Worm (Caenorhabditis elegans) whole organism, L3 larva: ENCODE data around the gene srsx-36.

Source experiments
- R02D3.7 ChIP-seq: fragments of 150-350 bp; optimal IDR thresholded peaks from 2 replicates; lab custom pipeline; 2014; ENCODE audit warnings: missing biosample characterization, missing genetic modification characterization
- ZK546.5 ChIP-seq: sonication (generic microtip); optimal IDR thresholded peaks from 2 replicates; lab custom pipeline; 2017; ENCODE audit warnings: missing biosample characterization, missing genetic modification characterization
- aly-2 ChIP-seq: fragments of 150-350 bp; optimal IDR thresholded peaks from 2 replicates; lab custom pipeline; 2014; ENCODE audit warnings: missing biosample characterization, missing genetic modification characterization
- ama-1 ChIP-seq: fragments of 150-350 bp; optimal IDR thresholded peaks from 2 replicates; lab custom pipeline; 2018
- ceh-16 ChIP-seq: sonication (generic microtip); optimal IDR thresholded peaks from 2 replicates; lab custom pipeline; 2017; ENCODE audit warnings: missing biosample characterization, missing genetic modification characterization
- ceh-28 ChIP-seq: fragments of 150-350 bp; optimal IDR thresholded peaks from 2 replicates; lab custom pipeline; 2014; ENCODE audit warnings: missing biosample characterization, missing genetic modification reagents, missing genetic modification characterization
- ceh-82 ChIP-seq: fragments of 150-350 bp; optimal IDR thresholded peaks from 2 replicates; lab custom pipeline; 2014; ENCODE audit warnings: missing biosample characterization, missing genetic modification characterization
- daf-12 ChIP-seq: fragments of 150-350 bp; optimal IDR thresholded peaks from 2 replicates; lab custom pipeline; 2014; ENCODE audit warnings: missing biosample characterization, missing genetic modification reagents, missing genetic modification characterization
- egl-27 ChIP-seq: sonication (generic microtip); optimal IDR thresholded peaks from 4 replicates; lab custom pipeline; 2017; ENCODE audit warnings: missing biosample characterization, missing genetic modification reagents, missing genetic modification characterization
- egl-5 ChIP-seq: fragments of 150-350 bp; optimal IDR thresholded peaks from 2 replicates; lab custom pipeline; 2017; ENCODE audit warnings: missing biosample characterization, missing genetic modification reagents, missing genetic modification characterization, inconsistent platforms
- elt-1 ChIP-seq: fragments of 150-350 bp; optimal IDR thresholded peaks from 2 replicates; lab custom pipeline; 2014; ENCODE audit warnings: missing biosample characterization, missing genetic modification characterization
- elt-3 ChIP-seq, 3 experiments: fragments of 150-350 bp in 1 of 3; sonication (generic microtip) in 2 of 3; optimal IDR thresholded peaks; 2 replicates in 2 of 3; 4 replicates in 1 of 3; lab custom pipeline; 2014 to 2017; ENCODE audit warnings: missing biosample characterization in 3 of 3, missing genetic modification characterization in 3 of 3
- eor-1 ChIP-seq, 2 experiments: fragments of 150-350 bp; optimal IDR thresholded peaks; 2 replicates each; lab custom pipeline; 2014 to 2018; ENCODE audit warnings: missing biosample characterization in 2 of 2, missing genetic modification characterization in 2 of 2
- fkh-10 ChIP-seq: sonication (generic microtip); optimal IDR thresholded peaks from 2 replicates; lab custom pipeline; 2017; ENCODE audit warnings: missing biosample characterization, missing genetic modification reagents, missing genetic modification characterization
- fkh-2 ChIP-seq: fragments of 150-350 bp; optimal IDR thresholded peaks from 2 replicates; lab custom pipeline; 2014; ENCODE audit warnings: missing biosample characterization, missing genetic modification reagents, missing genetic modification characterization
- fos-1 ChIP-seq: fragments of 150-350 bp; optimal IDR thresholded peaks from 2 replicates; lab custom pipeline; 2014; ENCODE audit warnings: missing biosample characterization, missing genetic modification characterization
- hmg-11 ChIP-seq: sonication (generic microtip); optimal IDR thresholded peaks from 2 replicates; lab custom pipeline; 2016; ENCODE audit warnings: missing genetic modification characterization, missing compliant biosample characterization
- jun-1 ChIP-seq: fragments of 150-350 bp; optimal IDR thresholded peaks from 2 replicates; lab custom pipeline; 2014; ENCODE audit warnings: missing biosample characterization, missing genetic modification reagents, missing genetic modification characterization
- lin-15B ChIP-seq: fragments of 150-350 bp; optimal IDR thresholded peaks from 2 replicates; lab custom pipeline; 2014; ENCODE audit warnings: missing biosample characterization, missing genetic modification characterization
- lin-39 ChIP-seq: fragments of 150-350 bp; optimal IDR thresholded peaks from 2 replicates; lab custom pipeline; 2018; ENCODE audit warnings: missing biosample characterization, missing genetic modification reagents, missing genetic modification characterization
- lsy-12 ChIP-seq: sonication (generic microtip); optimal IDR thresholded peaks from 2 replicates; lab custom pipeline; 2016; ENCODE audit warnings: mild to moderate bottlenecking, missing genetic modification characterization, missing compliant biosample characterization
- mml-1 ChIP-seq: fragments of 150-350 bp; sonication (generic microtip); optimal IDR thresholded peaks from 3 replicates; lab custom pipeline; 2014; ENCODE audit warnings: missing biosample characterization, missing genetic modification characterization
- nfya-1 ChIP-seq: sonication (generic microtip); optimal IDR thresholded peaks from 2 replicates; lab custom pipeline; 2017; ENCODE audit warnings: missing genetic modification characterization, mild to moderate bottlenecking, missing compliant biosample characterization, antibody characterized with exemption, moderate library complexity; ENCODE audit not compliant: insufficient read depth
- nhr-11 ChIP-seq: fragments of 150-350 bp; optimal IDR thresholded peaks from 2 replicates; lab custom pipeline; 2014; ENCODE audit warnings: missing biosample characterization, missing genetic modification characterization
- nhr-12 ChIP-seq: fragments of 150-350 bp; optimal IDR thresholded peaks from 2 replicates; lab custom pipeline; 2014; ENCODE audit warnings: missing biosample characterization, missing genetic modification characterization
- nhr-237 ChIP-seq: fragments of 150-350 bp; optimal IDR thresholded peaks from 2 replicates; lab custom pipeline; 2014; ENCODE audit warnings: missing biosample characterization, missing genetic modification characterization
- nhr-28 ChIP-seq: fragments of 150-350 bp; optimal IDR thresholded peaks from 2 replicates; lab custom pipeline; 2014; ENCODE audit warnings: missing biosample characterization, missing genetic modification characterization
- nhr-67 ChIP-seq: fragments of 150-350 bp; optimal IDR thresholded peaks from 2 replicates; lab custom pipeline; 2014; ENCODE audit warnings: missing biosample characterization, missing genetic modification characterization
- nhr-77 ChIP-seq: fragments of 150-350 bp; optimal IDR thresholded peaks from 2 replicates; lab custom pipeline; 2014; ENCODE audit warnings: missing biosample characterization, missing genetic modification characterization
- pha-4 ChIP-seq: fragments of 150-350 bp; optimal IDR thresholded peaks from 2 replicates; lab custom pipeline; 2014; ENCODE audit warnings: missing biosample characterization, missing genetic modification reagents, missing genetic modification characterization
- pqm-1 ChIP-seq: fragments of 150-350 bp; optimal IDR thresholded peaks from 2 replicates; lab custom pipeline; 2017; ENCODE audit warnings: missing biosample characterization, missing genetic modification characterization, inconsistent platforms
- tbx-2 ChIP-seq: sonication (generic microtip); optimal IDR thresholded peaks from 2 replicates; lab custom pipeline; 2016; ENCODE audit warnings: mild to moderate bottlenecking, missing genetic modification characterization, missing compliant biosample characterization
- unc-39 ChIP-seq: sonication (generic microtip); optimal IDR thresholded peaks from 4 replicates; lab custom pipeline; 2017; ENCODE audit warnings: missing biosample characterization, missing genetic modification characterization
- unc-62 ChIP-seq: fragments of 150-350 bp; sonication (generic microtip); optimal IDR thresholded peaks from 4 replicates; lab custom pipeline; 2014; ENCODE audit warnings: missing biosample characterization, missing genetic modification reagents, missing genetic modification characterization
- zag-1 ChIP-seq: fragments of 150-350 bp; optimal IDR thresholded peaks from 2 replicates; lab custom pipeline; 2014; ENCODE audit warnings: missing biosample characterization, missing genetic modification characterization
- ztf-11 ChIP-seq: fragments of 150-350 bp; optimal IDR thresholded peaks from 2 replicates; lab custom pipeline; 2014; ENCODE audit warnings: missing biosample characterization, missing genetic modification characterization
- ztf-4 ChIP-seq: fragments of 150-350 bp; optimal IDR thresholded peaks from 2 replicates; lab custom pipeline; 2014; ENCODE audit warnings: missing biosample characterization, missing genetic modification characterization

srsx-36 gene

DNA sequence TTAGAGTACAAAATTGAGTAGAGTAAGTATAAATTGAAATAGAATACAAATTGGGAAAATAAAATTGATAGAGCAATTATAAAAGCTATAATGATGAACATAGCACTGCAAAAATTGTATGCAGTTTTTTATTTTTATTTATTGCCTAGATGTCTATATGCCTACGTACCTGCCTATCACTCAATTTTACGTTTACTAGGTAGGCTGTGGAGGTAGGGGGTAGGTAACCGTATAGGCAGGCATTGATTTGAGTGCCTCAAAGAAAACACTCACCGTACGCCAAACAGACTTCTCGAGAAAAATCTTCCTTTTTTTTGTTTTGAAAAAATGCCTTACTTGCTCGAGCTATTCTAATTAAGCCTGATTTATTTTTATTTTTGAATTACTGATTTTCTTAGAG, 22.1 kb upstream of the srsx-36 start, which contains the start of gene srbc-56:
Gene srbc-56, minus strand, starts transcription at position 101 of the 400 bp plus-strand sequence.
- TF ChIP-seq nhr-237 (tag; lab: Kevin White, UChicago) (no peak), fkh-2 (no peak), ceh-28 (no peak), ZK546.5 (tag; lab: Kevin White, UChicago) (no peak), jun-1 (tag; lab: Kevin White, UChicago) (no peak), ztf-11 (tag; lab: Kevin White, UChicago) (no peak), lsy-12 (no peak), hmg-11 (no peak), elt-1 (tag; lab: Kevin White, UChicago) (no peak), fos-1 (tag; lab: Kevin White, UChicago) (no peak), nhr-67 (tag; lab: Kevin White, UChicago) (no peak), ama-1 (no peak), elt-3 (tag; optimal IDR thresholded peaks at IDR 0.05; lab: Kevin White, UChicago) (no peak), pqm-1 (tag; lab: Kevin White, UChicago) (no peak), egl-5 (tag; lab: Kevin White, UChicago) (no peak), R02D3.7 (no peak), nhr-12 (no peak), ztf-4 (tag; lab: Kevin White, UChicago) (no peak), lin-15B (tag; lab: Kevin White, UChicago) (no peak), mml-1 (tag; lab: Kevin White, UChicago) (no peak)

ce11 chrV:15829907-15830306, 20.5 kb upstream of the srsx-36 start, which contains the start of gene srbc-55:
srbc-55 (minus strand) TSS chrV:15830007.
- TF ChIP-seq lin-39 = no peak
- TF ChIP-seq aly-2 (tag; lab: Kevin White, UChicago) = no peak
- no peak for TF ChIP-seq nhr-77 (tag; lab: Kevin White, UChicago)

DNA sequence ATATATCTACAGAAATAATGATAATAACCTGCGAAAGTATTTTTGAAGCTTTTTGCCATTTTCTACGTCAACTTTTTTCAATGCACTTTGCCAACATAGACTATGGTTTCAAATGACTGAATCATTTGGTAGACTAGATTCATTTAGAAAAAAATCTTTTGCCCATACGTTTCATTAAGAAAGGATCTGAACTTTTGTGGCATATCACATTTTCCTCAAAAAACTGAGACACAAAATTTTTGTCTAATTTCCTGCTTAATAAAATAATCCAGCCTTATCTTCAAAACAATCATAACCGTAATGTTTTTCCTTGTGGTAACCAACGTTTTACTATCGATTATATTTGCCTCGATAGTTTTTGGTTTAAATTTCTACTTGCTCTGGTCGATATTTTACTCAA, 16.7 kb upstream of the srsx-36 start, which contains the start of gene srbc-51:
Gene srbc-51, plus strand, starts transcription at position 301 of the 400 bp plus-strand sequence.
- TF ChIP-seq mml-1 (tag; lab: Kevin White, UChicago) (no peak), unc-62 (GFP tag; lab: Kevin White, UChicago) (no peak), nfya-1 (tag; lab: Kevin White, UChicago) (no peak), pha-4 (tag; lab: Kevin White, UChicago) (no peak), jun-1 (tag; lab: Kevin White, UChicago) (no peak)
- TF ChIP-seq, all 47 proteins: peak for 0

DNA sequence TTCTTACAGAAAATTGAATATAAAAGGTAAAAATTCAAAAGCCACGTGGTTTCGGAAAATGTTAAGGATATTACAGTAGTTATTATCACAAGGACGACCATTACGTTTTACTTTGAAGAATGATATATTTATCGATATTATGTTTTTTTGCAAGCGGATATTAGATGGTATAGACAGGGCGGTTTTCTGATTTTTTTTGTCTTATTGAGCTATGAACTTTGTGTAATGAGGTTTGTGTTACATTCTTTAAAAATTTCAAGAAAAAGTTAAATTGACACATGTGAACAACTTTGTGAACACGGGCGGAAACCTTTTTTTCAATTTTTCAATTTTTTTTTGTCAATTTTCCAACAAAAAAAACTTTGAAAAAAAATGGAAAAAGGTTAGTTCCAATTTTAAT, 15.4 kb upstream of the srsx-36 start, which contains the start of gene srbc-50:
Gene srbc-50, minus strand, starts transcription at position 101 of the 400 bp plus-strand sequence.
- no peak for TF ChIP-seq hmg-11
- TF ChIP-seq lin-15B (tag; lab: Kevin White, UChicago) = no peak
- no peak for TF ChIP-seq fos-1 (tag; lab: Kevin White, UChicago)
- no peak for TF ChIP-seq nhr-28 (tag; lab: Kevin White, UChicago)
- no peak for TF ChIP-seq unc-39 (tag; lab: Kevin White, UChicago)
- no peak for TF ChIP-seq ceh-16 (tag; lab: Kevin White, UChicago)
- no peak for TF ChIP-seq aly-2 (tag; lab: Kevin White, UChicago)
- no peak for TF ChIP-seq eor-1 (tag; optimal IDR thresholded peaks at IDR 0.05; lab: Kevin White, UChicago)
- TF ChIP-seq nhr-12 = no peak
- no peak for TF ChIP-seq ceh-28
- no peak for TF ChIP-seq egl-5 (tag; lab: Kevin White, UChicago)

DNA sequence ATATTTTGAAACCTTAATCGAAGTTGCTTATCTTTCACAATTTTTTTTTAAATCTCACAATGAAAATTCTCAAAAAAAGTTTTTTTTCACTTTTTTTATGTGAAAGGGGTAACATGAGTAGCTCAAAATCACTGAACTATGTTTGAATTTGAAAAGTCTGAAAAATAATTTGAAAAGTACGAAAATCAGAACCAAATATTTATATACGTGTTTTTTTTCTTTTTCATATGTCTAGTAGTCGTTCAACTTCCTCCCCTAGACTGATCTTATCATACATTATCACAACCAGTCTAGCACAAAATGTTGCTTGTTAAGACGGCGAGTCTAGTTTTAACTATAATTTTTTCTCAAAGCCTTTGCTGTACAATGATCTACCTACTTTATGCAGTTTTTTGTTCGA, 12.0 kb upstream of the srsx-36 start, which contains the start of gene srbc-49:
Gene srbc-49, plus strand, starts transcription at position 301 of the 400 bp plus-strand sequence.
- no peak for TF ChIP-seq zag-1 (tag; lab: Kevin White, UChicago)
- TF ChIP-seq daf-12 (tag; lab: Kevin White, UChicago) = no peak
- TF ChIP-seq fkh-10 (GFP tag; lab: Kevin White, UChicago) = no peak
- TF ChIP-seq ZK546.5 (tag; lab: Kevin White, UChicago) = no peak
- TF ChIP-seq pqm-1 (tag; lab: Kevin White, UChicago) = no peak
- TF ChIP-seq aly-2 (tag; lab: Kevin White, UChicago) = no peak
- no peak for TF ChIP-seq nhr-11
- no peak for TF ChIP-seq egl-27 (tag; lab: Kevin White, UChicago)
- no peak for TF ChIP-seq nhr-237 (tag; lab: Kevin White, UChicago)
- TF ChIP-seq elt-3 (tag; optimal IDR thresholded peaks at IDR 0.05; lab: Kevin White, UChicago) = no peak
- no peak for TF ChIP-seq pha-4 (tag; lab: Kevin White, UChicago)
- no peak for TF ChIP-seq ceh-82
- no peak for TF ChIP-seq nhr-77 (tag; lab: Kevin White, UChicago)
- no peak for TF ChIP-seq R02D3.7
- no peak for TF ChIP-seq ama-1
- no peak for TF ChIP-seq tbx-2 (tag; lab: Kevin White, UChicago)
